Worm (Caenorhabditis elegans): Measurements from ENCODE around the gene F19B10.2.

Gene F19B10.2

ce11 chrII:3690646-3691045 lies 15.4 kb downstream of the F19B10.2 start, which contains the start of gene srx-101:
Gene srx-101, minus strand, starts transcription at chrII:3690746.
- TF ChIP-seq bed-3 (GFP tag; optimal IDR thresholded peaks at IDR 0.05) (no peak), mab-5 (tag; optimal IDR thresholded peaks at IDR 0.05) (no peak)

ce11 chrII:3694664-3695063 lies 19.4 kb downstream of the F19B10.2 start, which contains the start of gene srx-102:
Gene srx-102, minus strand, starts transcription at chrII:3694764.
- TF ChIP-seq drap-1 (GFP tag; optimal IDR thresholded peaks at IDR 0.05), result no peak
- TF ChIP-seq tbx-8 (GFP tag; optimal IDR thresholded peaks at IDR 0.05), result no peak
- no peak for TF ChIP-seq unc-62 (GFP tag; optimal IDR thresholded peaks at IDR 0.05)
- TF ChIP-seq mls-2 (tag; optimal IDR thresholded peaks at IDR 0.05), result no peak
- no peak for TF ChIP-seq zip-8 (tag; optimal IDR thresholded peaks at IDR 0.05)
- TF ChIP-seq lsy-2 (tag; optimal IDR thresholded peaks at IDR 0.05), result no peak
- TF ChIP-seq nhr-28 (tag; optimal IDR thresholded peaks at IDR 0.05), result no peak
- no peak for TF ChIP-seq unc-120 (tag; optimal IDR thresholded peaks at IDR 0.05; ENCODE audit: poor library complexity, severe bottlenecking)
- TF ChIP-seq cnd-1 (tag; optimal IDR thresholded peaks at IDR 0.05), result no peak
- no peak for TF ChIP-seq sptf-1 (tag; optimal IDR thresholded peaks at IDR 0.05)
- TF ChIP-seq mab-5 (tag; optimal IDR thresholded peaks at IDR 0.05), result no peak
- TF ChIP-seq lin-32 (GFP tag; optimal IDR thresholded peaks at IDR 0.05), result no peak
- no peak for TF ChIP-seq nhr-76 (tag; optimal IDR thresholded peaks at IDR 0.05)
- TF ChIP-seq bed-3 (GFP tag; optimal IDR thresholded peaks at IDR 0.05), result no peak
- no peak for TF ChIP-seq nhr-12 (tag; optimal IDR thresholded peaks at IDR 0.05)
- no peak for TF ChIP-seq M03D4.4 (tag; optimal IDR thresholded peaks at IDR 0.05)
- TF ChIP-seq lin-13 (tag; optimal IDR thresholded peaks at IDR 0.05), result no peak
- TF ChIP-seq unc-39 (tag; optimal IDR thresholded peaks at IDR 0.05), result no peak
- no peak for TF ChIP-seq ces-1 (GFP tag; optimal IDR thresholded peaks at IDR 0.05)

ce11 chrII:3699591-3699990 lies 24.3 kb downstream of the F19B10.2 start, which contains the start of gene srx-104:
Gene srx-104, minus strand, starts transcription at chrII:3699691.
- TF ChIP-seq lin-32 (GFP tag; optimal IDR thresholded peaks at IDR 0.05), result no peak
- TF ChIP-seq cnd-1 (tag; optimal IDR thresholded peaks at IDR 0.05), result no peak
- no peak for TF ChIP-seq ceh-39 (tag; optimal IDR thresholded peaks at IDR 0.05)
- TF ChIP-seq nhr-2 (tag; optimal IDR thresholded peaks at IDR 0.05), result no peak
- no peak for TF ChIP-seq elt-1 (tag; optimal IDR thresholded peaks at IDR 0.05; ENCODE audit: borderline replicate concordance, insufficient read depth)
- TF ChIP-seq ceh-83 (GFP tag; optimal IDR thresholded peaks at IDR 0.05), result no peak
- TF ChIP-seq nhr-28 (tag; optimal IDR thresholded peaks at IDR 0.05), result no peak
- no peak for TF ChIP-seq snpc-4 (tag; optimal IDR thresholded peaks at IDR 0.05)
- no peak for TF ChIP-seq unc-62 (GFP tag; optimal IDR thresholded peaks at IDR 0.05)
- TF ChIP-seq M03D4.4 (tag; optimal IDR thresholded peaks at IDR 0.05), result no peak
- no peak for TF ChIP-seq mep-1 (tag; optimal IDR thresholded peaks at IDR 0.05)
- no peak for TF ChIP-seq tbx-8 (GFP tag; optimal IDR thresholded peaks at IDR 0.05)
- no peak for TF ChIP-seq unc-120 (tag; optimal IDR thresholded peaks at IDR 0.05; ENCODE audit: poor library complexity, severe bottlenecking)
- no peak for TF ChIP-seq sptf-1 (tag; optimal IDR thresholded peaks at IDR 0.05)
- no peak for TF ChIP-seq ceh-43 (GFP tag; optimal IDR thresholded peaks at IDR 0.05)
- TF ChIP-seq unc-39 (tag; optimal IDR thresholded peaks at IDR 0.05), result no peak
- no peak for TF ChIP-seq bed-3 (GFP tag; optimal IDR thresholded peaks at IDR 0.05)

- TF ChIP-seq ceh-83 (GFP tag; optimal IDR thresholded peaks at IDR 0.05) (no peak), snpc-4 (tag; optimal IDR thresholded peaks at IDR 0.05) (no peak), nhr-237 (tag; optimal IDR thresholded peaks at IDR 0.05) (no peak), M03D4.4 (tag; optimal IDR thresholded peaks at IDR 0.05) (no peak), nhr-76 (tag; optimal IDR thresholded peaks at IDR 0.05) (no peak), zip-8 (tag; optimal IDR thresholded peaks at IDR 0.05) (no peak), flh-1 (GFP tag; optimal IDR thresholded peaks at IDR 0.05) (no peak), blmp-1 (tag; optimal IDR thresholded peaks at IDR 0.05) (no peak), unc-62 (GFP tag; optimal IDR thresholded peaks at IDR 0.05) (no peak), lsy-2 (tag; optimal IDR thresholded peaks at IDR 0.05) (no peak), nhr-12 (tag; optimal IDR thresholded peaks at IDR 0.05) (no peak), mls-2 (tag; optimal IDR thresholded peaks at IDR 0.05) (no peak), mep-1 (tag; optimal IDR thresholded peaks at IDR 0.05) (no peak), lin-13 (tag; optimal IDR thresholded peaks at IDR 0.05) (no peak)
Observed at ce11 chrII:3701305-3701704, 26.0 kb downstream of the F19B10.2 start, which contains the start of gene srx-105. Gene srx-105, minus strand, starts transcription at chrII:3701405.

ce11 chrII:3705320-3705719 lies 30.0 kb downstream of the F19B10.2 start, which contains the start of gene srx-108:
Gene srx-108, plus strand, starts transcription at chrII:3705620.
- TF ChIP-seq lin-32 (GFP tag; optimal IDR thresholded peaks at IDR 0.05) (no peak), sptf-1 (tag; optimal IDR thresholded peaks at IDR 0.05) (no peak), snpc-4 (tag; optimal IDR thresholded peaks at IDR 0.05) (no peak), mab-5 (tag; optimal IDR thresholded peaks at IDR 0.05) (no peak), M03D4.4 (tag; optimal IDR thresholded peaks at IDR 0.05) (no peak), pha-4 (tag; optimal IDR thresholded peaks at IDR 0.05) (no peak)
